Worm (Caenorhabditis elegans) whole organism, midembryonic: ENCODE measurements around the gene ptr-18.

Experiments
- T22C8.4 ChIP-seq: fragments of 200-800 bp; sonication (Bioruptor generic); IDR thresholded peaks from 2 replicates; pipeline ENCODE4 v1.3.6; 2022; ENCODE audit warnings: missing genetic modification characterization, missing compliant biosample characterization
- cog-1 ChIP-seq: sonication (generic microtip); optimal IDR thresholded peaks from 2 replicates; lab custom pipeline; 2016; ENCODE audit warnings: missing genetic modification characterization, missing compliant biosample characterization
- flt-1 ChIP-seq: fragments of 200-800 bp; sonication (Bioruptor generic); IDR thresholded peaks from 2 replicates; pipeline ENCODE4 v1.3.6; 2022; ENCODE audit warnings: missing genetic modification characterization, missing compliant biosample characterization
- klf-2 ChIP-seq: fragments of 200-800 bp; sonication (Bioruptor generic); conservative IDR thresholded peaks from 2 replicates; pipeline ENCODE4 v1.3.6; 2022; ENCODE audit warnings: missing genetic modification reagents, missing genetic modification characterization, missing compliant biosample characterization
- med-1 ChIP-seq: sonication (generic microtip); optimal IDR thresholded peaks from 2 replicates; lab custom pipeline; 2017; ENCODE audit warnings: missing genetic modification characterization, mild to moderate bottlenecking, missing compliant biosample characterization, antibody characterized with exemption, missing genetic modification reagents; ENCODE audit not compliant: insufficient read depth
- ref-1 ChIP-seq: fragments of 200-800 bp; sonication (Bioruptor generic); conservative IDR thresholded peaks from 2 replicates; pipeline ENCODE4 v1.3.6; 2022; ENCODE audit warnings: missing genetic modification reagents, missing genetic modification characterization, missing compliant biosample characterization
- tab-1 ChIP-seq: fragments of 200-800 bp; sonication (Bioruptor generic); IDR thresholded peaks from 2 replicates; pipeline ENCODE4 v1.3.6; 2022; ENCODE audit warnings: missing genetic modification characterization, missing compliant biosample characterization
- ztf-23 ChIP-seq: fragments of 200-800 bp; sonication (Bioruptor generic); IDR thresholded peaks from 2 replicates; pipeline ENCODE4 v1.3.6; 2022; ENCODE audit warnings: missing genetic modification reagents, missing genetic modification characterization, missing compliant biosample characterization
- ztf-29 ChIP-seq: fragments of 200-800 bp; sonication (Bioruptor generic); IDR thresholded peaks from 2 replicates; pipeline ENCODE4 v1.3.6; 2022; ENCODE audit warnings: missing genetic modification reagents, missing genetic modification characterization, missing compliant biosample characterization

Gene ptr-18

ce11 chrII:12965538-12965588 lies at the start of gene ptr-18:
Gene ptr-18, plus strand, starts transcription at chrII:12965546.
- no peak for TF ChIP-seq tab-1
- TF ChIP-seq ztf-23 (GFP tag; lab: Robert Waterston, UW) = no peak
- no peak for TF ChIP-seq ref-1
- no peak for TF ChIP-seq med-1
- TF ChIP-seq cog-1 (tag; lab: Kevin White, UChicago) = no peak
- TF ChIP-seq ztf-29 (GFP tag; lab: Robert Waterston, UW) = no peak
- TF ChIP-seq klf-2 (GFP tag; lab: Robert Waterston, UW) = no peak
- TF ChIP-seq flt-1 (GFP tag; lab: Robert Waterston, UW) = no peak
- TF ChIP-seq T22C8.4 (GFP tag; lab: Robert Waterston, UW) = no peak

- TF ChIP-seq ref-1 (no peak), med-1 (no peak), cog-1 (tag; lab: Kevin White, UChicago) (no peak), tab-1 (no peak), ztf-23 (GFP tag; lab: Robert Waterston, UW) (no peak), flt-1 (GFP tag; lab: Robert Waterston, UW) (no peak), T22C8.4 (GFP tag; lab: Robert Waterston, UW) (no peak), ztf-29 (GFP tag; lab: Robert Waterston, UW) (no peak), klf-2 (GFP tag; lab: Robert Waterston, UW) (no peak)
Measured at ce11 chrII:12918960-12919553, 46.3 kb upstream of the ptr-18 start, which contains the start of the genes F58G1.2 and wago-4. Gene F58G1.2, minus strand, starts transcription at chrII:12919010. Gene wago-4, plus strand, starts transcription at chrII:12919551.

- TF ChIP-seq tab-1 (no peak), klf-2 (GFP tag; lab: Robert Waterston, UW) (no peak), cog-1 (tag; lab: Kevin White, UChicago) (no peak), T22C8.4 (GFP tag; lab: Robert Waterston, UW) (no peak), med-1 (no peak), flt-1 (GFP tag; lab: Robert Waterston, UW) (no peak), ref-1 (no peak), ztf-29 (GFP tag; lab: Robert Waterston, UW) (no peak), ztf-23 (GFP tag; lab: Robert Waterston, UW) (no peak)
Measured at ce11 chrII:12921478-12921877, 43.9 kb upstream of the ptr-18 start.

ce11 chrII:12923225-12923624 lies 42.1 kb upstream of the ptr-18 start:
- no peak for TF ChIP-seq ztf-23 (GFP tag; lab: Robert Waterston, UW)
- TF ChIP-seq ref-1 = no peak
- TF ChIP-seq med-1 = no peak
- no peak for TF ChIP-seq ztf-29 (GFP tag; lab: Robert Waterston, UW)
- no peak for TF ChIP-seq tab-1

- TF ChIP-seq cog-1 (tag; lab: Kevin White, UChicago) (no peak), ref-1 (no peak), med-1 (no peak), klf-2 (GFP tag; lab: Robert Waterston, UW) (no peak)
Measured at ce11 chrII:12925551-12925950, 39.8 kb upstream of the ptr-18 start, which contains the start of gene F58G1.8. Gene F58G1.8, minus strand, starts transcription at chrII:12925651.

- TF ChIP-seq klf-2 (GFP tag; lab: Robert Waterston, UW) (no peak), ref-1 (no peak), cog-1 (tag; lab: Kevin White, UChicago) (no peak), med-1 (no peak), ztf-23 (GFP tag; lab: Robert Waterston, UW) (no peak), flt-1 (GFP tag; lab: Robert Waterston, UW) (no peak), tab-1 (no peak), T22C8.4 (GFP tag; lab: Robert Waterston, UW) (no peak), ztf-29 (GFP tag; lab: Robert Waterston, UW) (no peak)
Measured at ce11 chrII:12928241-12928640, 37.1 kb upstream of the ptr-18 start, which contains the start of gene F58G1.3. Gene F58G1.3, minus strand, starts transcription at chrII:12928341.

ce11 chrII:12930138-12930537 lies 35.2 kb upstream of the ptr-18 start:
- TF ChIP-seq ref-1 (no peak), flt-1 (GFP tag; lab: Robert Waterston, UW) (no peak), cog-1 (tag; lab: Kevin White, UChicago) (no peak), T22C8.4 (GFP tag; lab: Robert Waterston, UW) (no peak), tab-1 (no peak), ztf-29 (GFP tag; lab: Robert Waterston, UW) (no peak), med-1 (no peak), klf-2 (GFP tag; lab: Robert Waterston, UW) (no peak), ztf-23 (GFP tag; lab: Robert Waterston, UW) (no peak)

- no peak for TF ChIP-seq klf-2 (GFP tag; lab: Robert Waterston, UW)
- no peak for TF ChIP-seq tab-1
- no peak for TF ChIP-seq flt-1 (GFP tag; lab: Robert Waterston, UW)
- TF ChIP-seq T22C8.4 (GFP tag; lab: Robert Waterston, UW) = no peak
- TF ChIP-seq cog-1 (tag; lab: Kevin White, UChicago) = no peak
- TF ChIP-seq ref-1 = no peak
- TF ChIP-seq ztf-23 (GFP tag; lab: Robert Waterston, UW) = no peak
- no peak for TF ChIP-seq ztf-29 (GFP tag; lab: Robert Waterston, UW)
- no peak for TF ChIP-seq med-1
Measured at ce11 chrII:12931456-12931923, 33.9 kb upstream of the ptr-18 start, which contains the start of gene dct-18. Gene dct-18, plus strand, starts transcription at chrII:12931873.

- TF ChIP-seq T22C8.4 (GFP tag; lab: Robert Waterston, UW) = no peak
- no peak for TF ChIP-seq flt-1 (GFP tag; lab: Robert Waterston, UW)
- no peak for TF ChIP-seq klf-2 (GFP tag; lab: Robert Waterston, UW)
- no peak for TF ChIP-seq ztf-23 (GFP tag; lab: Robert Waterston, UW)
- TF ChIP-seq med-1 = no peak
Measured at ce11 chrII:12935259-12935658, 30.1 kb upstream of the ptr-18 start, which contains the start of gene lips-9. Gene lips-9, minus strand, starts transcription at chrII:12935359.

- TF ChIP-seq T22C8.4 (GFP tag; lab: Robert Waterston, UW) (no peak), ztf-29 (GFP tag; lab: Robert Waterston, UW) (no peak), med-1 (no peak), cog-1 (tag; lab: Kevin White, UChicago) (no peak), flt-1 (GFP tag; lab: Robert Waterston, UW) (no peak), ref-1 (no peak), ztf-23 (GFP tag; lab: Robert Waterston, UW) (no peak), klf-2 (GFP tag; lab: Robert Waterston, UW) (no peak), tab-1 (no peak)
Measured at ce11 chrII:12939161-12939560, 26.2 kb upstream of the ptr-18 start.
